Worm (Caenorhabditis elegans) whole organism, young adult: ENCODE results near the gene F18E3.12.

Experiments used
- C17E4.6 ChIP-seq: fragments of 200-800 bp; sonication (Bioruptor generic); IDR thresholded peaks from 2 replicates; pipeline ENCODE4 v1.3.6; 2022; ENCODE audit warnings: missing genetic modification reagents, missing genetic modification characterization, missing compliant biosample characterization
- F10E7.11 ChIP-seq: sonication (generic microtip); optimal IDR thresholded peaks from 2 replicates; lab custom pipeline; 2017; ENCODE audit warnings: mild to moderate bottlenecking, missing genetic modification characterization, moderate library complexity, missing compliant biosample characterization
- F33H1.4 ChIP-seq: fragments of 200-800 bp; sonication (Bioruptor generic); IDR thresholded peaks from 2 replicates; pipeline ENCODE4 v1.3.6; 2022; ENCODE audit warnings: missing genetic modification reagents, missing genetic modification characterization, missing compliant biosample characterization
- F37B4.10 ChIP-seq: fragments of 200-800 bp; sonication (Bioruptor generic); IDR thresholded peaks from 2 replicates; pipeline ENCODE4 v1.3.6; 2022; ENCODE audit warnings: missing genetic modification characterization, missing compliant biosample characterization
- F39B2.1 ChIP-seq: fragments of 200-800 bp; sonication (Bioruptor generic); IDR thresholded peaks from 2 replicates; pipeline ENCODE4 v1.3.6; 2022; ENCODE audit warnings: missing genetic modification reagents, missing genetic modification characterization, missing compliant biosample characterization
- F49E8.2 ChIP-seq: sonication (generic microtip); optimal IDR thresholded peaks from 3 replicates; lab custom pipeline; 2017; ENCODE audit warnings: missing genetic modification characterization, mild to moderate bottlenecking, missing compliant biosample characterization, antibody characterized with exemption, moderate library complexity; ENCODE audit not compliant: insufficient read depth
- Y67H2A.10 ChIP-seq: fragments of 200-800 bp; sonication (Bioruptor generic); conservative IDR thresholded peaks from 2 replicates; pipeline ENCODE4 v1.3.6; 2022; ENCODE audit warnings: missing genetic modification reagents, missing genetic modification characterization, missing compliant biosample characterization
- Y79H2A.3 ChIP-seq: fragments of 200-800 bp; sonication (Bioruptor generic); conservative IDR thresholded peaks from 2 replicates; pipeline ENCODE4 v1.3.6; 2022; ENCODE audit warnings: missing genetic modification reagents, missing genetic modification characterization, missing compliant biosample characterization
- Y95B8A.8 ChIP-seq: fragments of 200-800 bp; sonication (Bioruptor generic); IDR thresholded peaks from 2 replicates; pipeline ENCODE4 v1.3.6; 2022; ENCODE audit warnings: missing genetic modification reagents, missing genetic modification characterization, missing compliant biosample characterization
- ama-1 ChIP-seq, 3 experiments: fragments of 150-350 bp in 1 of 3; sonication (generic microtip) in 2 of 3; optimal IDR thresholded peaks; 2 replicates each; lab custom pipeline; 2014 to 2018; ENCODE audit warnings: missing biosample characterization in 2 of 3, missing genetic modification characterization in 2 of 3, missing genetic modification reagents in 2 of 3
- aptf-2 ChIP-seq: fragments of 200-800 bp; sonication (Bioruptor generic); conservative IDR thresholded peaks from 2 replicates; pipeline ENCODE4 v1.3.6; 2022; ENCODE audit warnings: missing genetic modification reagents, missing genetic modification characterization, missing compliant biosample characterization
- atf-7 ChIP-seq: sonication (generic microtip); optimal IDR thresholded peaks from 2 replicates; lab custom pipeline; 2017; ENCODE audit warnings: mild to moderate bottlenecking, missing genetic modification characterization, missing compliant biosample characterization
- attf-3 ChIP-seq: fragments of 200-800 bp; sonication (Bioruptor generic); conservative IDR thresholded peaks from 2 replicates; pipeline ENCODE4 v1.3.6; 2022; ENCODE audit warnings: missing genetic modification reagents, missing genetic modification characterization, missing compliant biosample characterization
- bed-1 ChIP-seq: fragments of 200-800 bp; sonication (Bioruptor generic); IDR thresholded peaks from 2 replicates; pipeline ENCODE4 v1.3.6; 2022; ENCODE audit warnings: missing genetic modification reagents, missing genetic modification characterization, missing compliant biosample characterization
- bed-2 ChIP-seq: fragments of 200-800 bp; sonication (Bioruptor generic); IDR thresholded peaks from 2 replicates; pipeline ENCODE4 v1.3.6; 2022; ENCODE audit warnings: missing genetic modification reagents, missing genetic modification characterization, missing compliant biosample characterization
- cebp-1 ChIP-seq, 2 experiments: fragments of 200-800 bp in 1 of 2; sonication (Bioruptor generic) in 1 of 2; sonication (generic microtip) in 1 of 2; IDR thresholded peaks in 1 of 2; optimal IDR thresholded peaks in 1 of 2; 2 replicates each; pipeline versions ENCODE4 v1.3.6 to Lab custom; 2017 to 2022; ENCODE audit warnings: missing compliant biosample characterization in 2 of 2, missing genetic modification characterization in 2 of 2, mild to moderate bottlenecking in 1 of 2, missing genetic modification reagents in 1 of 2, moderate library complexity in 1 of 2
- egl-18 ChIP-seq: fragments of 200-800 bp; sonication (Bioruptor generic); IDR thresholded peaks from 2 replicates; pipeline ENCODE4 v1.3.6; 2022; ENCODE audit warnings: missing genetic modification reagents, missing genetic modification characterization, missing compliant biosample characterization
- egl-44 ChIP-seq: fragments of 200-800 bp; sonication (Bioruptor generic); IDR thresholded peaks from 2 replicates; pipeline ENCODE4 v1.3.6; 2022; ENCODE audit warnings: missing genetic modification reagents, missing genetic modification characterization, missing compliant biosample characterization
- egrh-3 ChIP-seq: fragments of 200-800 bp; sonication (Bioruptor generic); IDR thresholded peaks from 2 replicates; pipeline ENCODE4 v1.3.6; 2022; ENCODE audit warnings: missing genetic modification reagents, missing genetic modification characterization, missing compliant biosample characterization
- ekl-4 ChIP-seq: fragments of 200-800 bp; sonication (Bioruptor generic); IDR thresholded peaks from 2 replicates; pipeline ENCODE4 v1.3.6; 2022; ENCODE audit warnings: missing genetic modification reagents, missing genetic modification characterization, missing compliant biosample characterization
- hlh-12 ChIP-seq: sonication (generic microtip); optimal IDR thresholded peaks from 2 replicates; lab custom pipeline; 2016; ENCODE audit warnings: missing genetic modification characterization, missing compliant biosample characterization
- hmg-20 ChIP-seq: fragments of 200-800 bp; sonication (Bioruptor generic); IDR thresholded peaks from 2 replicates; pipeline ENCODE4 v1.3.6; 2022; ENCODE audit warnings: missing genetic modification reagents, missing genetic modification characterization, missing compliant biosample characterization
- let-607 ChIP-seq, 2 experiments: fragments of 200-800 bp in 1 of 2; sonication (Bioruptor generic) in 1 of 2; sonication (generic microtip) in 1 of 2; optimal IDR thresholded peaks; 2 replicates each; lab custom pipeline; 2016 to 2018; ENCODE audit warnings: mild to moderate bottlenecking in 2 of 2, missing compliant biosample characterization in 2 of 2, missing genetic modification characterization in 2 of 2, moderate library complexity in 2 of 2, missing genotype in 1 of 2
- lin-54 ChIP-seq: fragments of 200-800 bp; sonication (Bioruptor generic); optimal IDR thresholded peaks from 2 replicates; lab custom pipeline; 2018; ENCODE audit warnings: mild to moderate bottlenecking, missing genetic modification characterization, missing compliant biosample characterization
- madf-3 ChIP-seq: fragments of 200-800 bp; sonication (Bioruptor generic); IDR thresholded peaks from 2 replicates; pipeline ENCODE4 v1.3.6; 2022; ENCODE audit warnings: missing genetic modification reagents, missing genetic modification characterization, missing compliant biosample characterization
- mel-28 ChIP-seq: sonication (generic microtip); optimal IDR thresholded peaks from 2 replicates; lab custom pipeline; 2016; ENCODE audit warnings: borderline replicate concordance, mild to moderate bottlenecking, missing genetic modification characterization, missing compliant biosample characterization
- nhr-80 ChIP-seq: sonication (generic microtip); optimal IDR thresholded peaks from 2 replicates; lab custom pipeline; 2016; ENCODE audit warnings: missing genetic modification characterization, missing compliant biosample characterization
- pbrm-1 ChIP-seq: fragments of 200-800 bp; sonication (Bioruptor generic); IDR thresholded peaks from 2 replicates; pipeline ENCODE4 v1.3.6; 2022; ENCODE audit warnings: missing genetic modification reagents, missing genetic modification characterization, missing compliant biosample characterization
- sdz-38 ChIP-seq: sonication (generic microtip); optimal IDR thresholded peaks from 2 replicates; lab custom pipeline; 2016; ENCODE audit warnings: missing genotype, missing genetic modification characterization, missing compliant biosample characterization
- sea-2 ChIP-seq: fragments of 200-800 bp; sonication (Bioruptor generic); IDR thresholded peaks from 2 replicates; pipeline ENCODE4 v1.3.6; 2022; ENCODE audit warnings: missing genetic modification characterization, missing compliant biosample characterization
- sptf-2 ChIP-seq: fragments of 200-800 bp; sonication (Bioruptor generic); optimal IDR thresholded peaks from 2 replicates; lab custom pipeline; 2018; ENCODE audit warnings: mild to moderate bottlenecking, missing genetic modification characterization, missing compliant biosample characterization
- ztf-25 ChIP-seq: fragments of 200-800 bp; sonication (Bioruptor generic); IDR thresholded peaks from 2 replicates; pipeline ENCODE4 v1.3.6; 2022; ENCODE audit warnings: missing genetic modification reagents, missing genetic modification characterization, missing compliant biosample characterization
- ztf-28 ChIP-seq: fragments of 200-800 bp; sonication (Bioruptor generic); IDR thresholded peaks from 2 replicates; pipeline ENCODE4 v1.3.6; 2022; ENCODE audit warnings: missing genetic modification reagents, missing genetic modification characterization, missing compliant biosample characterization
- ztf-3 ChIP-seq: fragments of 200-800 bp; sonication (Bioruptor generic); optimal IDR thresholded peaks from 2 replicates; lab custom pipeline; 2018; ENCODE audit warnings: mild to moderate bottlenecking, missing genetic modification characterization, missing compliant biosample characterization
- ztf-6 ChIP-seq: fragments of 200-800 bp; sonication (Bioruptor generic); IDR thresholded peaks from 2 replicates; pipeline ENCODE4 v1.3.6; 2022; ENCODE audit warnings: missing genetic modification reagents, missing genetic modification characterization, missing compliant biosample characterization

F18E3.12 gene

ce11 chrV:7443480-7443879, 28.7 kb downstream of the F18E3.12 start:
- TF ChIP-seq ztf-25 (GFP tag; lab: Robert Waterston, UW): 0 out of 2 replicates have a peak, but pooled peaks have one; percentile 75
- TF ChIP-seq egl-18 (GFP tag; lab: Robert Waterston, UW): 0 out of 2 replicates have a peak, but pooled peaks have one; percentile 53
- TF ChIP-seq Y67H2A.10 (GFP tag; lab: Robert Waterston, UW): peak; percentile 19; the same call in 1 of the 2 replicates
- TF ChIP-seq attf-3 (GFP tag; lab: Robert Waterston, UW): peak; percentile 62
- TF ChIP-seq pbrm-1 (GFP tag; lab: Robert Waterston, UW): 0 out of 2 replicates have a peak, but pooled peaks have one; percentile 34
- TF ChIP-seq bed-1 (GFP tag; lab: Robert Waterston, UW): 0 out of 2 replicates have a peak, but pooled peaks have one; percentile 20
- TF ChIP-seq F39B2.1 (GFP tag; lab: Robert Waterston, UW): 0 out of 2 replicates have a peak, but pooled peaks have one; percentile 51
- 0 out of 2 replicates have a peak, but pooled peaks have one; percentile 43 for TF ChIP-seq ztf-28
- TF ChIP-seq ztf-6: 0 out of 2 replicates have a peak, but pooled peaks have one; percentile 35
- peak; percentile 88 for TF ChIP-seq egrh-3 (GFP tag; lab: Robert Waterston, UW)
- 0 out of 2 replicates have a peak, but pooled peaks have one; percentile 33 for TF ChIP-seq sea-2 (GFP tag; lab: Robert Waterston, UW)
- TF ChIP-seq bed-2: peak; percentile 9; the same call in 1 of the 2 replicates
- TF ChIP-seq F37B4.10 (GFP tag; lab: Robert Waterston, UW): peak; percentile 94; the same call in 1 of the 2 replicates
- peak; percentile 21; the same call in 1 of the 2 replicates for TF ChIP-seq ekl-4 (GFP tag; lab: Robert Waterston, UW)

- TF ChIP-seq madf-3 (GFP tag; lab: Robert Waterston, UW): peak; percentile 65; the same call in 1 of the 2 replicates
- TF ChIP-seq egrh-3 (GFP tag; lab: Robert Waterston, UW): peak; percentile 55
These were observed 29.5 kb downstream of the F18E3.12 start, which contains the start of gene nhr-141 for ce11 chrV:7444331-7444730. nhr-141 (plus strand) TSS chrV:7444661.

DNA sequence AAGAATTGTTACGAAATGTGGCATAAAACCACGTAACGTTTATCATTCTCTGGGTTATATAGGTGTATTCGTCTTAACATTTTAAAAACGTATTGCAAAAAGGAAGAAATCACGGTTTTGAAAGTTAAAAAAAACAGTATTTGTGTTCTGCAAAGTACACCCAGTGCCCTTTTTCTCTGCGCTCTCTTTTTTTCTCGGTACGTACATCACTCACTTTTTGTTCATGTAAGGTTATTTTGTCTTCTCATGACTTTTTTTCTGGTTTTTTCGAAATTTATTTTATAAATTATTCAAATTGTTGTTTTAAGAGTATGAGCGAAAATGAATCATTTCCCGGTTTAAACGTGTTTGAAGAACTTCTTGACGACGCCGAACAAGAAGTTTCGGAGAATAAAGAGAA, 32.2 kb downstream of the F18E3.12 start, which contains the start of gene F25E5.5:
Gene F25E5.5, plus strand, starts transcription at position 301 of the 400 bp plus-strand sequence.
- no peak for TF ChIP-seq Y79H2A.3 (GFP tag; lab: Robert Waterston, UW)
- no peak for TF ChIP-seq cebp-1 (GFP tag; IDR thresholded peaks at IDR 0.05; lab: Robert Waterston, UW)
- TF ChIP-seq cebp-1 (tag; optimal IDR thresholded peaks at IDR 0.05; lab: Kevin White, UChicago): peak; percentile 4

- no peak for TF ChIP-seq ama-1 (optimal IDR thresholded peaks at IDR 0.05; lab: Kevin White, UChicago)
- no peak for TF ChIP-seq ama-1 (GFP tag; optimal IDR thresholded peaks at IDR 0.05; lab: Kevin White, UChicago)
- TF ChIP-seq atf-7: no peak
- no peak for TF ChIP-seq hmg-20 (GFP tag; lab: Robert Waterston, UW)
- no peak for TF ChIP-seq sptf-2
- no peak for TF ChIP-seq let-607 (tag; optimal IDR thresholded peaks at IDR 0.05; lab: Kevin White, UChicago)
- TF ChIP-seq sdz-38 (tag; lab: Kevin White, UChicago): no peak
- TF ChIP-seq aptf-2 (GFP tag; lab: Robert Waterston, UW): no peak
- TF ChIP-seq nhr-80: no peak
These were observed 34.6 kb downstream of the F18E3.12 start, which contains the start of gene try-12 for ce11 chrV:7449303-7449827. try-12 (plus strand) TSS chrV:7449353.

ce11 chrV:7451421-7451820, 36.6 kb downstream of the F18E3.12 start, which contains the start of gene try-11:
try-11 (plus strand) TSS chrV:7451721.
- TF ChIP-seq egl-44 (GFP tag; lab: Robert Waterston, UW) (no peak), C17E4.6 (GFP tag; lab: Robert Waterston, UW) (no peak), F37B4.10 (GFP tag; lab: Robert Waterston, UW) (no peak), ztf-3 (GFP tag; lab: Kevin White, UChicago) (no peak), F33H1.4 (GFP tag; lab: Robert Waterston, UW) (no peak), lin-54 (GFP tag; lab: Kevin White, UChicago) (no peak), F10E7.11 (tag; lab: Kevin White, UChicago) (no peak), bed-2 (no peak), Y95B8A.8 (GFP tag; lab: Robert Waterston, UW) (no peak), F49E8.2 (no peak), hlh-12 (tag; lab: Kevin White, UChicago) (no peak), mel-28 (tag; lab: Kevin White, UChicago) (no peak)
